Fruit fly (Drosophila melanogaster) S2 (cell line): ENCODE results near the gene comm2.

Experiments used
- CG8478 ChIP-seq: fragments of >200 bp; optimal IDR thresholded peaks from 2 replicates; lab custom pipeline; 2018
- CTCF ChIP-seq, 2 experiments: fragments of >200 bp; optimal IDR thresholded peaks; 2 replicates each; lab custom pipeline; 2018

DNA sequence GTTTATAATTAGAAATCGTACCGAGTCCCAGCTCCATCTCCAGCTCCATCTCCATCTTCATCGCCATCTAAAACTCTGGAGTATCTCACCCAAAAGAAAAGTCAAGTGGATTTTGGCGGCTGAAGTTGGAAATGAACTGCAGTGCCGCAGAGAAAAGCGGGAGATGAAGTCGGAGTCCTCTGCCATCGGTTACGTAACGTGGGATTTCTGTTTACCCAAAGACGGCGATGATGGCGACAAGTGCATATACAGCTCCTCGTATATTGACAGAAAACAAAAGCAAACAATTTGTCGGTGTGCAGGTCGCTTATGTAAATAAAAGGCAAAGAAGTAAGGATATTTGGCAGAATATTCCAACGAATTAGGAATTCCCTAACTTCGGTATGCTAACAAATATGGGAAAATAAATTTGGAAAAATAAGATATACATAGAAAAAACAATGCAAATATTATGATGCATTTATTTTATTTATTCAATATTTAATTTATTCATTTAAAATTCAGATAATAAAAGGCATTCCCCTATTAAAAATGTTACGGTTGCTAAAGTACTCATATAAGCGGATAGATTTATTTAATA lies 48.8 kb upstream of the comm2 start:
- no peak for TF ChIP-seq CG8478 (lab: Kevin White, UChicago)
- no peak for TF ChIP-seq CTCF (optimal IDR thresholded peaks at IDR 0.05; lab: Kevin White, UChicago)
